Worm (Caenorhabditis elegans): ENCODE results near the gene ZC373.2.

DNA sequence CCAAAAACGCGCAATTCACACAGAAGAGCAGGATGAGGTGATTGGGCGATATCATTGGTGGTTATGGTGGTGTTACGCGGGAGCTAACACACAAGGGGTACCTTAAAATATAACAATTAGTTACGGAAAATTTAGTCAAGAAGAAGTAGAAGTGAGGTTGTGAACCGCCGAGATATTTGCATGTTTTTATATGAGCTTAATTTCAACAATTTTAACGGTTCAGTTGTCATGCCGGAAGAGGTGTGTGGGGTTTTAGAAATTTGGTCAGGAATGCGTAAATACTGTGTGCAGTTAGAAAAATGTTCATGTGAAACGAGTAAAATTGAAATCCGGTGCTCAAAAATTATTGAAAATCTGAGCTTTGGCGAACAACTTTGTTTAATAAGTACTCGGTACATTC, 34.6 kb upstream of the ZC373.2 start, which contains the start of gene flp-3:
- TF ChIP-seq nhr-25 (tag; optimal IDR thresholded peaks at IDR 0.05): no peak
- no peak for TF ChIP-seq fkh-10 (GFP tag; optimal IDR thresholded peaks at IDR 0.05)
- no peak for TF ChIP-seq hmg-11 (tag; optimal IDR thresholded peaks at IDR 0.05)
- TF ChIP-seq snpc-4 (tag; optimal IDR thresholded peaks at IDR 0.05): no peak
- no peak for TF ChIP-seq ceh-9 (tag; optimal IDR thresholded peaks at IDR 0.05)
- no peak for TF ChIP-seq ama-1 (optimal IDR thresholded peaks at IDR 0.05)
- no peak for TF ChIP-seq lin-39 (tag; optimal IDR thresholded peaks at IDR 0.05)
- TF ChIP-seq nhr-11 (tag; optimal IDR thresholded peaks at IDR 0.05): no peak

All from whole organism, L3 larva.